Fruit fly (Drosophila melanogaster): ENCODE measurements around the gene Drs.

DNA sequence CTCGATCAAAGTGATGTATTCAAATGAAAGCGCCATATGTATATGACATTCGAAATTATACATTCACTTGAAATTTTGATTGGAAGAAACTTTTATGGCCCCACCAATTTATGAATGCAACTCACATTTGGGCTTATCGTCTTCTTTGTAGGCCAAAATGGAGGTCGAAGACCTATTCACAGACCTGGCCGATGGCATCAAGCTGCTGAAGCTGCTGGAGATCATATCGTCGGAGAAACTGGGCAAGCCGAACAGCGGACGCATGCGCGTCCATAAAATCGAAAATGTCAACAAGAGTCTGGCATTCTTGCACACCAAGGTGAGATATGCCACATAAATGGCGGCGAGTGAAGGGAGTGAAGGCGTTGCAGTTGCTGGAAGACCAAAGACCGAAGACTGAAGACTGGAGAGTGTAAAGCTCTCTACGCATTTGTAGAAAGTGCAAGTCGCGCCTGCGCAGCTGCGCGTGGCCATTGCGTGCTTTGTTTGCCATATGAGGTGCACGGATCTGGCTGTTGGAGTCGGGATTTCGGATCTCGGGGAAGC lies 17.5 kb upstream of the Drs start:
- TF ChIP-seq Hr83 (GFP tag; optimal IDR thresholded peaks at IDR 0.05; ENCODE audit: poor library complexity, severe bottlenecking) (no peak), pan (optimal IDR thresholded peaks at IDR 0.05) (no peak), Jra (GFP tag; optimal IDR thresholded peaks at IDR 0.05) (no peak), Dfd (GFP tag; optimal IDR thresholded peaks at IDR 0.05) (no peak), lola (GFP tag; optimal IDR thresholded peaks at IDR 0.05) (no peak), Abd-B (GFP tag; optimal IDR thresholded peaks at IDR 0.05) (no peak), woc (GFP tag; optimal IDR thresholded peaks at IDR 0.05) (no peak), ey (GFP tag; optimal IDR thresholded peaks at IDR 0.05) (no peak), Myc (optimal IDR thresholded peaks at IDR 0.05) (no peak), Mio (GFP tag; optimal IDR thresholded peaks at IDR 0.05) (no peak), CrebA (GFP tag; optimal IDR thresholded peaks at IDR 0.05; ENCODE audit: borderline replicate concordance) (no peak)

Data from whole organism, wandering third instar larva.